Fruit fly (Drosophila melanogaster) whole organism, embryonic: ENCODE results near the gene Coa8.

Experiments
- Antp ChIP-seq: fragments of 200-800 bp; sonication (Bioruptor generic); optimal IDR thresholded peaks from 3 replicates; lab custom pipeline; 2016; ENCODE audit warnings: missing biosample characterization, missing genetic modification characterization
- Atf3 ChIP-seq: fragments of 200-800 bp; sonication (Bioruptor generic); optimal IDR thresholded peaks from 3 replicates; lab custom pipeline; 2016; ENCODE audit warnings: missing biosample characterization, missing genetic modification characterization
- B-H1 ChIP-seq: fragments of 200-800 bp; sonication (Bioruptor generic); IDR thresholded peaks from 3 replicates; pipeline ENCODE4 v1.3.6; 2022; ENCODE audit warnings: missing biosample characterization, missing genetic modification characterization
- Bgb ChIP-seq: fragments of 200-800 bp; sonication (Bioruptor generic); IDR thresholded peaks from 2 replicates; pipeline ENCODE4 v1.3.6; 2022; ENCODE audit warnings: missing biosample characterization, missing genetic modification characterization; ENCODE audit not compliant: partially characterized antibody
- Blimp-1 ChIP-seq: fragments of 200-800 bp; sonication (Bioruptor generic); optimal IDR thresholded peaks from 3 replicates; lab custom pipeline; 2018; ENCODE audit warnings: missing biosample characterization, missing genetic modification characterization, mild to moderate bottlenecking, moderate library complexity, missing genetic modification reagents
- BtbVII ChIP-seq: fragments of 200-800 bp; sonication (Bioruptor generic); optimal IDR thresholded peaks from 3 replicates; lab custom pipeline; 2017; ENCODE audit warnings: missing biosample characterization, mild to moderate bottlenecking, missing genetic modification characterization
- CG10147 ChIP-seq: fragments of 200-800 bp; sonication (Bioruptor generic); optimal IDR thresholded peaks from 2 replicates; lab custom pipeline; 2019; ENCODE audit warnings: missing biosample characterization, mild to moderate bottlenecking, missing genetic modification characterization, moderate library complexity
- CG10565 ChIP-seq: fragments of 200-800 bp; sonication (Bioruptor generic); optimal IDR thresholded peaks from 3 replicates; lab custom pipeline; 2016; ENCODE audit warnings: missing biosample characterization, mild to moderate bottlenecking, missing genetic modification characterization
- CG11504 ChIP-seq: fragments of 200-800 bp; sonication (Bioruptor generic); optimal IDR thresholded peaks from 3 replicates; lab custom pipeline; 2019; ENCODE audit warnings: missing biosample characterization, mild to moderate bottlenecking, missing genetic modification characterization, moderate library complexity
- CG1603 ChIP-seq: fragments of 200-800 bp; sonication (Bioruptor generic); optimal IDR thresholded peaks from 2 replicates; lab custom pipeline; 2019; ENCODE audit warnings: missing biosample characterization, mild to moderate bottlenecking, missing genetic modification characterization, moderate library complexity
- CG2116 ChIP-seq: fragments of 200-800 bp; sonication (Bioruptor generic); optimal IDR thresholded peaks from 3 replicates; lab custom pipeline; 2018; ENCODE audit warnings: missing biosample characterization, mild to moderate bottlenecking, missing genetic modification characterization
- CG33213 ChIP-seq: fragments of 200-800 bp; sonication (Bioruptor generic); optimal IDR thresholded peaks from 3 replicates; lab custom pipeline; 2016; ENCODE audit warnings: missing biosample characterization, missing genetic modification characterization
- CG3995 ChIP-seq: fragments of 200-800 bp; sonication (Bioruptor generic); optimal IDR thresholded peaks from 3 replicates; lab custom pipeline; 2016; ENCODE audit warnings: missing biosample characterization, missing genetic modification characterization
- CG4360 ChIP-seq: fragments of 200-800 bp; sonication (Bioruptor generic); IDR thresholded peaks from 2 replicates; pipeline ENCODE4 v1.3.6; 2022; ENCODE audit warnings: missing biosample characterization, missing genetic modification characterization
- CG4404 ChIP-seq: fragments of 200-800 bp; sonication (Bioruptor generic); IDR thresholded peaks from 2 replicates; pipeline ENCODE4 v1.3.6; 2022; ENCODE audit warnings: missing biosample characterization, missing genetic modification characterization
- CG4707 ChIP-seq: fragments of 200-800 bp; sonication (Bioruptor generic); optimal IDR thresholded peaks from 2 replicates; lab custom pipeline; 2018; ENCODE audit warnings: missing biosample characterization, mild to moderate bottlenecking, missing genetic modification characterization, moderate library complexity
- CG4854 ChIP-seq: fragments of 200-800 bp; sonication (Bioruptor generic); optimal IDR thresholded peaks from 2 replicates; lab custom pipeline; 2016; ENCODE audit warnings: missing biosample characterization, missing genetic modification characterization, inconsistent platforms
- CG5953 ChIP-seq: fragments of 200-800 bp; sonication (Bioruptor generic); IDR thresholded peaks from 2 replicates; pipeline ENCODE4 v1.3.6; 2022; ENCODE audit warnings: missing biosample characterization, missing genetic modification characterization
- CG6254 ChIP-seq: fragments of 200-800 bp; sonication (Bioruptor generic); optimal IDR thresholded peaks from 3 replicates; lab custom pipeline; 2017; ENCODE audit warnings: mild to moderate bottlenecking, missing biosample characterization, missing genetic modification reagents, missing genetic modification characterization
- CG8388 ChIP-seq: fragments of 200-800 bp; sonication (Bioruptor generic); optimal IDR thresholded peaks from 2 replicates; lab custom pipeline; 2019; ENCODE audit warnings: missing biosample characterization, mild to moderate bottlenecking, missing genetic modification characterization, moderate library complexity
- CG9215 ChIP-seq: fragments of 200-800 bp; sonication (Bioruptor generic); IDR thresholded peaks from 2 replicates; pipeline ENCODE4 v1.3.6; 2022; ENCODE audit warnings: missing biosample characterization, missing genetic modification characterization
- CrebB ChIP-seq: fragments of 200-800 bp; sonication (Bioruptor generic); optimal IDR thresholded peaks from 3 replicates; lab custom pipeline; 2018; ENCODE audit warnings: missing biosample characterization, mild to moderate bottlenecking, missing genetic modification characterization
- Fer1 ChIP-seq: fragments of 200-800 bp; sonication (Bioruptor generic); optimal IDR thresholded peaks from 2 replicates; lab custom pipeline; 2017; ENCODE audit warnings: missing biosample characterization, mild to moderate bottlenecking, missing genetic modification characterization
- Fer2 ChIP-seq: fragments of 200-800 bp; sonication (Bioruptor generic); optimal IDR thresholded peaks from 2 replicates; lab custom pipeline; 2018; ENCODE audit warnings: missing biosample characterization, mild to moderate bottlenecking, missing genetic modification characterization, moderate library complexity
- Gsc ChIP-seq: fragments of 200-800 bp; sonication (Bioruptor generic); IDR thresholded peaks from 2 replicates; pipeline ENCODE4 v1.3.6; 2022; ENCODE audit warnings: missing biosample characterization, missing genetic modification characterization
- H2.0 ChIP-seq: fragments of 200-800 bp; sonication (Bioruptor generic); IDR thresholded peaks from 2 replicates; pipeline ENCODE4 v1.3.6; 2022; ENCODE audit warnings: missing biosample characterization, missing genetic modification characterization
- HLH54F ChIP-seq: fragments of 200-800 bp; sonication (Bioruptor generic); optimal IDR thresholded peaks from 3 replicates; lab custom pipeline; 2016; ENCODE audit warnings: missing biosample characterization, missing genetic modification characterization
- HmgZ ChIP-seq: fragments of 200-800 bp; sonication (Bioruptor generic); optimal IDR thresholded peaks from 2 replicates; lab custom pipeline; 2018; ENCODE audit warnings: missing biosample characterization, mild to moderate bottlenecking, missing genetic modification characterization
- Hmr ChIP-seq: fragments of 200-800 bp; sonication (Bioruptor generic); optimal IDR thresholded peaks from 3 replicates; lab custom pipeline; 2017; ENCODE audit warnings: mild to moderate bottlenecking, missing biosample characterization, missing genetic modification reagents, missing genetic modification characterization
- Jarid2 ChIP-seq: fragments of 200-800 bp; sonication (Bioruptor generic); optimal IDR thresholded peaks from 3 replicates; lab custom pipeline; 2017; ENCODE audit warnings: mild to moderate bottlenecking, missing biosample characterization, missing genetic modification reagents, missing genetic modification characterization
- Nf-YB ChIP-seq: fragments of 200-800 bp; sonication (Bioruptor generic); optimal IDR thresholded peaks from 3 replicates; lab custom pipeline; 2019; ENCODE audit warnings: missing biosample characterization, mild to moderate bottlenecking, missing genetic modification characterization, moderate library complexity
- NfI ChIP-seq: fragments of 200-800 bp; sonication (Bioruptor generic); optimal IDR thresholded peaks from 3 replicates; lab custom pipeline; 2018; ENCODE audit warnings: missing biosample characterization, mild to moderate bottlenecking, missing genetic modification characterization, moderate library complexity
- Sin3A ChIP-seq: fragments of >200 bp; optimal IDR thresholded peaks from 2 replicates; lab custom pipeline; 2018
- Sry-δ ChIP-seq: fragments of 200-800 bp; sonication (Bioruptor generic); optimal IDR thresholded peaks from 2 replicates; lab custom pipeline; 2016; ENCODE audit warnings: missing biosample characterization, missing genetic modification characterization
- Ssrp ChIP-seq: fragments of 200-800 bp; sonication (Bioruptor generic); optimal IDR thresholded peaks from 2 replicates; lab custom pipeline; 2018; ENCODE audit warnings: missing biosample characterization, mild to moderate bottlenecking, missing genetic modification characterization, moderate library complexity
- Xrp1 ChIP-seq: fragments of 200-800 bp; sonication (Bioruptor generic); IDR thresholded peaks from 2 replicates; pipeline ENCODE4 v1.3.6; 2022; ENCODE audit warnings: missing biosample characterization, missing genetic modification characterization
- ash1 ChIP-seq: fragments of 200-800 bp; sonication (Bioruptor generic); optimal IDR thresholded peaks from 2 replicates; lab custom pipeline; 2018; ENCODE audit warnings: missing biosample characterization, mild to moderate bottlenecking, missing genetic modification characterization
- ato ChIP-seq: fragments of 200-800 bp; sonication (Bioruptor generic); IDR thresholded peaks from 2 replicates; pipeline ENCODE4 v1.3.6; 2022; ENCODE audit warnings: missing biosample characterization, missing genetic modification characterization; ENCODE audit not compliant: partially characterized antibody
- bcd ChIP-seq: fragments of 200-800 bp; sonication (Bioruptor generic); optimal IDR thresholded peaks from 2 replicates; lab custom pipeline; 2017; ENCODE audit warnings: missing biosample characterization, mild to moderate bottlenecking, missing genetic modification characterization
- chm ChIP-seq: fragments of 200-800 bp; sonication (Bioruptor generic); IDR thresholded peaks from 2 replicates; pipeline ENCODE4 v1.3.6; 2022; ENCODE audit warnings: missing biosample characterization, missing genetic modification characterization
- her ChIP-seq: fragments of 200-800 bp; sonication (Bioruptor generic); optimal IDR thresholded peaks from 2 replicates; lab custom pipeline; 2016; ENCODE audit warnings: missing biosample characterization, missing genetic modification characterization
- kay ChIP-seq: fragments of 200-800 bp; sonication (Bioruptor generic); optimal IDR thresholded peaks from 2 replicates; lab custom pipeline; 2016; ENCODE audit warnings: missing biosample characterization, missing genetic modification characterization
- onecut ChIP-seq: fragments of 200-800 bp; sonication (Bioruptor generic); IDR thresholded peaks from 2 replicates; pipeline ENCODE4 v1.3.6; 2022; ENCODE audit warnings: missing biosample characterization, missing genetic modification characterization
- pzg ChIP-seq: fragments of 200-800 bp; sonication (Bioruptor generic); optimal IDR thresholded peaks from 3 replicates; lab custom pipeline; 2018; ENCODE audit warnings: missing biosample characterization, mild to moderate bottlenecking, missing genetic modification characterization, moderate library complexity
- sisA ChIP-seq: fragments of 200-800 bp; sonication (Bioruptor generic); IDR thresholded peaks from 2 replicates; pipeline ENCODE4 v1.3.6; 2022; ENCODE audit warnings: missing biosample characterization, missing genetic modification characterization
- stwl ChIP-seq: fragments of 200-800 bp; sonication (Bioruptor generic); optimal IDR thresholded peaks from 3 replicates; lab custom pipeline; 2018; ENCODE audit warnings: missing biosample characterization, mild to moderate bottlenecking, missing genetic modification characterization, moderate library complexity
- trem ChIP-seq: fragments of 200-800 bp; optimal IDR thresholded peaks from 3 replicates; lab custom pipeline; 2019; ENCODE audit warnings: missing biosample characterization, mild to moderate bottlenecking, missing genetic modification characterization, moderate library complexity
- tx ChIP-seq: fragments of 200-800 bp; sonication (Bioruptor generic); optimal IDR thresholded peaks from 2 replicates; lab custom pipeline; 2016; ENCODE audit warnings: missing biosample characterization, missing genetic modification characterization
- usp ChIP-seq: fragments of >200 bp; optimal IDR thresholded peaks from 2 replicates; lab custom pipeline; 2017; ENCODE audit warnings: missing biosample characterization, missing genetic modification characterization
- z ChIP-seq: fragments of 200-800 bp; sonication (Bioruptor generic); IDR thresholded peaks from 3 replicates; pipeline ENCODE4 v1.3.6; 2022; ENCODE audit warnings: missing biosample characterization, missing genetic modification characterization
- zfh2 ChIP-seq: fragments of 200-800 bp; sonication (Bioruptor generic); optimal IDR thresholded peaks from 2 replicates; lab custom pipeline; 2016; ENCODE audit warnings: missing biosample characterization, missing genetic modification characterization

Coa8 gene

DNA sequence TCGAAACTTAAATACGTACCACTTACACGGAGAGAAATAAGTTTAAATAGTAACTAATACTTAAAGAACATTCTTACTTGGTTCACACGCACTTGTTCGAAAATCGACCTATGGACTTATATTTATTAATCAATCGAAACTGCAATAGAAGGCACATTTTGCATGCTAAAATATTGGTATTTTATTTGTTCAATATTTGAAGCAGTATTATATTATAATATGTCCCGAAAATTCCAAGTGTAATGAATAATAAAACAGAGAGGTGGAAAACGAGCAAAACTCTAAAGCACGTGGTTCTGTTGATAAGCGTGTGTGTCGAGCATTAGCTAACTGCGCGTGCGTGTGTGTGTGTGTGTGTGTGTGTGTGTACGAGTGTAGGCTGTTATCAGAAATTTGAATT is 30.2 kb upstream of the Coa8 start (continued):
- TF ChIP-seq chm (no peak), CG4707 (GFP tag; lab: Kevin White, UChicago) (peak; percentile 51), trem (tag; lab: Kevin White, UChicago) (peak; percentile 63), zfh2 (GFP tag; lab: Kevin White, UChicago) (peak; percentile 83), CG11504 (tag; lab: Kevin White, UChicago) (peak; percentile 89), ato (GFP tag; lab: Robert Waterston, UW) (no peak), CG1603 (tag; lab: Kevin White, UChicago) (peak; percentile 80), pzg (GFP tag; lab: Kevin White, UChicago) (peak; percentile 12), HmgZ (tag; lab: Kevin White, UChicago) (peak; percentile 95), sisA (GFP tag; lab: Robert Waterston, UW) (peak; percentile 64), Gsc (no peak), CG8388 (GFP tag; lab: Kevin White, UChicago) (peak; percentile 71), Jarid2 (GFP tag; lab: Kevin White, UChicago) (peak; percentile 57), B-H1 (GFP tag; lab: Robert Waterston, UW) (peak; percentile 31; the same call in 1 of the 3 replicates), Xrp1 (peak; percentile 80), Ssrp (tag; lab: Kevin White, UChicago) (peak; percentile 67), kay (peak; percentile 90), CG9215 (peak; percentile 75), Bgb (GFP tag; lab: Robert Waterston, UW) (no peak), ash1 (GFP tag; lab: Kevin White, UChicago) (peak; percentile 46), tx (GFP tag; lab: Kevin White, UChicago) (peak; percentile 73), Atf3 (GFP tag; lab: Kevin White, UChicago) (peak; percentile 36), CG3995 (GFP tag; lab: Kevin White, UChicago) (peak; percentile 54), her (GFP tag; lab: Kevin White, UChicago) (peak; percentile 58), CG5953 (GFP tag; lab: Robert Waterston, UW) (no peak), BtbVII (GFP tag; lab: Kevin White, UChicago) (peak; percentile 93), bcd (GFP tag; lab: Kevin White, UChicago) (peak; percentile 86), stwl (tag; lab: Kevin White, UChicago) (no peak), CG10147 (GFP tag; lab: Kevin White, UChicago) (peak; percentile 89), CG4404 (peak; percentile 41; the same call in 1 of the 2 replicates), NfI (GFP tag; lab: Kevin White, UChicago) (peak; percentile 86), CG4360 (no peak), z (GFP tag; lab: Robert Waterston, UW) (no peak), CG2116 (GFP tag; lab: Kevin White, UChicago) (peak; percentile 35), H2.0 (GFP tag; lab: Robert Waterston, UW) (peak; percentile 74), Antp (GFP tag; lab: Kevin White, UChicago) (peak; percentile 56), Fer1 (GFP tag; lab: Kevin White, UChicago) (peak; percentile 95), Blimp-1 (GFP tag; lab: Kevin White, UChicago) (peak; percentile 80), CG10565 (GFP tag; lab: Kevin White, UChicago) (peak; percentile 26), HLH54F (GFP tag; lab: Kevin White, UChicago) (peak; percentile 72), Hmr (GFP tag; lab: Kevin White, UChicago) (peak; percentile 95), onecut (peak; percentile 49; the same call in 1 of the 2 replicates), Nf-YB (peak; percentile 65), Sin3A (lab: Kevin White, UChicago) (no peak), usp (GFP tag; lab: Kevin White, UChicago) (no peak), Sry-δ (GFP tag; lab: Kevin White, UChicago) (peak; percentile 30), CG6254 (GFP tag; lab: Kevin White, UChicago) (peak; percentile 35), CG33213 (GFP tag; lab: Kevin White, UChicago) (peak; percentile 67), CrebB (tag; lab: Kevin White, UChicago) (peak; percentile 85), Fer2 (peak; percentile 87), CG4854 (GFP tag; lab: Kevin White, UChicago) (peak; percentile 83)
